Worm (Caenorhabditis elegans): ENCODE data around the gene K07F5.15.
"Not testable (repeated sequence)": the region's sequence is repeated elsewhere in the genome, so short reads cannot be mapped to it uniquely, and the experiment has no call there.

The K07F5.15 gene

ce11 chrIV:9837349-9837748 lies 27.5 kb upstream of the K07F5.15 start, which contains the start of gene msp-10:
Gene msp-10 (plus strand): TSS chrIV:9837649.
- TF ChIP-seq snpc-4 (tag; optimal IDR thresholded peaks at IDR 0.05); cey-2 (tag; optimal IDR thresholded peaks at IDR 0.05; ENCODE audit: borderline replicate concordance, insufficient read depth); F26F4.8 (GFP tag; conservative IDR thresholded peaks at IDR 0.05): not testable (repeated sequence)

ce11 chrIV:9840984-9841590 lies 23.8 kb upstream of the K07F5.15 start, which contains the start of the genes kin-24 and msp-56:
Gene kin-24 (minus strand): TSS chrIV:9841084.
Gene msp-56 (plus strand): TSS chrIV:9841540.
- TF ChIP-seq dmd-8 (GFP tag; IDR thresholded peaks at IDR 0.05) (0 out of 2 replicates have a peak, but pooled peaks have one; percentile 35), unc-39 (tag; optimal IDR thresholded peaks at IDR 0.05) (no peak), snpc-4 (tag; optimal IDR thresholded peaks at IDR 0.05) (no peak)

ce11 chrIV:9842071-9842470 lies 22.8 kb upstream of the K07F5.15 start, which contains the start of gene K07F5.17:
Gene K07F5.17 (plus strand): TSS chrIV:9842371.
- TF ChIP-seq nhr-42 (GFP tag; IDR thresholded peaks at IDR 0.05) (no peak), pqm-1 (tag; optimal IDR thresholded peaks at IDR 0.05) (no peak), ceh-82 (tag; optimal IDR thresholded peaks at IDR 0.05) (no peak), set-16 (GFP tag; IDR thresholded peaks at IDR 0.05) (no peak), lin-29 (GFP tag; IDR thresholded peaks at IDR 0.05) (no peak), aly-2 (tag; optimal IDR thresholded peaks at IDR 0.05) (no peak), F10B5.3 (tag; optimal IDR thresholded peaks at IDR 0.05) (no peak), Y48G9A.11 (GFP tag; IDR thresholded peaks at IDR 0.05) (no peak), lin-1 (GFP tag; IDR thresholded peaks at IDR 0.05) (no peak), D1046.2 (GFP tag; IDR thresholded peaks at IDR 0.05) (no peak), aha-1 (tag) (no peak), nhr-41 (GFP tag; IDR thresholded peaks at IDR 0.05) (no peak), zag-1 (tag; optimal IDR thresholded peaks at IDR 0.05) (no peak), arid-1 (GFP tag; conservative IDR thresholded peaks at IDR 0.05) (no peak), unc-130 (GFP tag; optimal IDR thresholded peaks at IDR 0.05) (no peak)

- TF ChIP-seq R02D3.7 (tag; optimal IDR thresholded peaks at IDR 0.05) (no peak), unc-62 (GFP tag; optimal IDR thresholded peaks at IDR 0.05 in 1 of 2) (peak in 1 of 2 experiments; percentile 71), unc-62 (tag; optimal IDR thresholded peaks at IDR 0.05) (no peak)
These were observed 21.1 kb upstream of the K07F5.15 start, which contains the start of gene nspd-2 for ce11 chrIV:9843760-9844159. Gene nspd-2 (plus strand): TSS chrIV:9844060.

- no peak for TF ChIP-seq spr-3 (GFP tag; optimal IDR thresholded peaks at IDR 0.05)
- TF ChIP-seq egl-43 (GFP tag; IDR thresholded peaks at IDR 0.05): no peak
- no peak for TF ChIP-seq fos-1 (tag; optimal IDR thresholded peaks at IDR 0.05)
- no peak for TF ChIP-seq vab-7 (GFP tag; IDR thresholded peaks at IDR 0.05)
- TF ChIP-seq ctbp-1 (GFP tag; IDR thresholded peaks at IDR 0.05): no peak
- TF ChIP-seq dmd-8 (GFP tag; IDR thresholded peaks at IDR 0.05): no peak
- TF ChIP-seq hlh-11 (tag; optimal IDR thresholded peaks at IDR 0.05): no peak
- TF ChIP-seq nhr-76 (tag; optimal IDR thresholded peaks at IDR 0.05): no peak
- no peak for TF ChIP-seq aha-1 (tag)
- TF ChIP-seq zip-11 (GFP tag; IDR thresholded peaks at IDR 0.05): no peak
- TF ChIP-seq lin-38 (GFP tag; IDR thresholded peaks at IDR 0.05): no peak
- TF ChIP-seq unc-62 (GFP tag; optimal IDR thresholded peaks at IDR 0.05 in 1 of 2): no peak
- TF ChIP-seq unc-62 (tag; optimal IDR thresholded peaks at IDR 0.05): no peak
- no peak for TF ChIP-seq madf-9 (GFP tag; conservative IDR thresholded peaks at IDR 0.05)
These were observed 18.3 kb upstream of the K07F5.15 start, which contains the start of gene K07F5.6 for ce11 chrIV:9846574-9846973. Gene K07F5.6 (minus strand): TSS chrIV:9846674.
